Fruit fly (Drosophila melanogaster) whole organism, pupa: Measurements from ENCODE around the gene Piezo.

Experiments
- CG10348 ChIP-seq: fragments of 200-800 bp; sonication (Bioruptor generic); IDR thresholded peaks from 2 replicates; pipeline ENCODE4 v1.3.6; 2022; ENCODE audit warnings: missing biosample characterization, missing genetic modification characterization
- CG12605 ChIP-seq: fragments of 200-800 bp; sonication (Bioruptor generic); IDR thresholded peaks from 2 replicates; pipeline ENCODE4 v1.3.6; 2022; ENCODE audit warnings: missing biosample characterization, missing genetic modification characterization
- CG14655 ChIP-seq: fragments of 200-800 bp; sonication (Bioruptor generic); optimal IDR thresholded peaks from 3 replicates; lab custom pipeline; 2017; ENCODE audit warnings: mild to moderate bottlenecking, missing biosample characterization, missing genetic modification reagents, missing genetic modification characterization
- CG32121 ChIP-seq: fragments of 200-800 bp; sonication (Bioruptor generic); IDR thresholded peaks from 2 replicates; pipeline ENCODE4 v1.3.6; 2022; ENCODE audit warnings: missing biosample characterization, missing genetic modification characterization
- CG4496 ChIP-seq: fragments of 200-800 bp; sonication (Bioruptor generic); IDR thresholded peaks from 3 replicates; pipeline ENCODE4 v1.3.6; 2022; ENCODE audit warnings: missing biosample characterization, missing genetic modification characterization
- CG8159 ChIP-seq: fragments of 200-800 bp; sonication (Bioruptor generic); optimal IDR thresholded peaks from 3 replicates; lab custom pipeline; 2018; ENCODE audit warnings: missing biosample characterization, mild to moderate bottlenecking, missing genetic modification characterization, moderate library complexity
- CG9948 ChIP-seq: fragments of 200-800 bp; sonication (Bioruptor generic); optimal IDR thresholded peaks from 2 replicates; lab custom pipeline; 2018; ENCODE audit warnings: missing biosample characterization, mild to moderate bottlenecking, missing genetic modification characterization, moderate library complexity
- EcR ChIP-seq: fragments of 200-800 bp; sonication (Bioruptor generic); optimal IDR thresholded peaks from 3 replicates; lab custom pipeline; 2019; ENCODE audit warnings: missing biosample characterization, missing genetic modification characterization, mild to moderate bottlenecking, moderate library complexity, missing genetic modification reagents
- Pif1A ChIP-seq: fragments of 200-800 bp; sonication (Bioruptor generic); optimal IDR thresholded peaks from 3 replicates; lab custom pipeline; 2016; ENCODE audit warnings: missing biosample characterization, missing genetic modification characterization
- Snoo ChIP-seq: fragments of 200-800 bp; sonication (Bioruptor generic); optimal IDR thresholded peaks from 3 replicates; lab custom pipeline; 2017; ENCODE audit warnings: missing biosample characterization, mild to moderate bottlenecking, missing genetic modification characterization, inconsistent platforms
- fd96Ca ChIP-seq: fragments of 200-800 bp; sonication (Bioruptor generic); IDR thresholded peaks from 3 replicates; pipeline ENCODE4 v1.3.6; 2022; ENCODE audit warnings: missing biosample characterization, missing genetic modification characterization
- gl ChIP-seq: fragments of 200-800 bp; sonication (Bioruptor generic); optimal IDR thresholded peaks from 2 replicates; lab custom pipeline; 2018; ENCODE audit warnings: missing biosample characterization, mild to moderate bottlenecking, missing genetic modification characterization
- rn ChIP-seq: fragments of 200-800 bp; sonication (Bioruptor generic); IDR thresholded peaks from 2 replicates; pipeline ENCODE4 v1.3.6; 2022; ENCODE audit warnings: missing biosample characterization, missing genetic modification characterization

dm6 chr2L:8232389-8232788 lies 69.5 kb downstream of the Piezo start:
- peak; percentile 84 for TF ChIP-seq Pif1A
- TF ChIP-seq EcR (GFP tag; lab: Kevin White, UChicago), result peak; percentile 20
- peak; percentile 60 for TF ChIP-seq CG32121 (GFP tag; lab: Robert Waterston, UW)
- TF ChIP-seq rn (GFP tag; lab: Robert Waterston, UW), result 0 out of 2 replicates have a peak, but pooled peaks have one; percentile 26
- TF ChIP-seq Snoo (tag; lab: Kevin White, UChicago), result peak; percentile 55
- peak; percentile 89 for TF ChIP-seq CG9948 (tag; lab: Kevin White, UChicago)
- peak; percentile 91 for TF ChIP-seq CG4496 (GFP tag; lab: Robert Waterston, UW)
- peak; percentile 89 for TF ChIP-seq fd96Ca (GFP tag; lab: Robert Waterston, UW)
- peak; percentile 89 for TF ChIP-seq gl (tag; lab: Kevin White, UChicago)
- TF ChIP-seq CG8159 (tag; lab: Kevin White, UChicago), result peak; percentile 89
- TF ChIP-seq CG14655 (GFP tag; lab: Kevin White, UChicago), result peak; percentile 89
- no peak for TF ChIP-seq CG10348 (GFP tag; lab: Robert Waterston, UW)
- TF ChIP-seq CG12605 (GFP tag; lab: Robert Waterston, UW), result peak; percentile 84
